Worm (Caenorhabditis elegans) whole organism, early embryonic: Measurements from ENCODE around the gene uda-1.

Experiments
- B0310.2 ChIP-seq: sonication (generic microtip); optimal IDR thresholded peaks from 2 replicates; lab custom pipeline; 2016; ENCODE audit warnings: mild to moderate bottlenecking, missing genetic modification characterization, missing compliant biosample characterization
- F13C5.2 ChIP-seq: sonication (generic microtip); optimal IDR thresholded peaks from 2 replicates; lab custom pipeline; 2017; ENCODE audit warnings: mild to moderate bottlenecking, missing genetic modification characterization, inconsistent platforms, missing compliant biosample characterization
- aly-1 ChIP-seq: sonication (generic microtip); optimal IDR thresholded peaks from 2 replicates; lab custom pipeline; 2016; ENCODE audit warnings: missing genetic modification characterization, missing compliant biosample characterization
- ama-1 ChIP-seq: fragments of 150-350 bp; optimal IDR thresholded peaks from 2 replicates; lab custom pipeline; 2014
- ceh-13 ChIP-seq: fragments of 200-800 bp; sonication (Bioruptor generic); optimal IDR thresholded peaks from 2 replicates; lab custom pipeline; 2018; ENCODE audit warnings: mild to moderate bottlenecking, missing genetic modification characterization, missing compliant biosample characterization
- ceh-36 ChIP-seq: sonication (generic microtip); optimal IDR thresholded peaks from 2 replicates; lab custom pipeline; 2016; ENCODE audit warnings: missing genetic modification characterization, inconsistent platforms, missing compliant biosample characterization
- ets-7 ChIP-seq: sonication (generic microtip); optimal IDR thresholded peaks from 2 replicates; lab custom pipeline; 2016; ENCODE audit warnings: missing genotype, missing genetic modification characterization, missing compliant biosample characterization
- flt-1 ChIP-seq: fragments of 200-800 bp; sonication (Bioruptor generic); IDR thresholded peaks from 2 replicates; pipeline ENCODE4 v1.3.6; 2022; ENCODE audit warnings: missing genetic modification characterization, missing compliant biosample characterization
- hmbx-1 ChIP-seq: sonication (generic microtip); optimal IDR thresholded peaks from 2 replicates; lab custom pipeline; 2016; ENCODE audit warnings: mild to moderate bottlenecking, missing genetic modification characterization, missing compliant biosample characterization
- hmg-4 ChIP-seq: fragments of 200-800 bp; sonication (Bioruptor generic); optimal IDR thresholded peaks from 2 replicates; lab custom pipeline; 2018; ENCODE audit warnings: mild to moderate bottlenecking, missing genetic modification characterization, missing compliant biosample characterization
- hnd-1 ChIP-seq: sonication (generic microtip); optimal IDR thresholded peaks from 2 replicates; lab custom pipeline; 2016; ENCODE audit warnings: missing genetic modification characterization, missing compliant biosample characterization
- pes-1 ChIP-seq: fragments of 200-800 bp; sonication (Bioruptor generic); IDR thresholded peaks from 2 replicates; pipeline ENCODE4 v1.3.6; 2022; ENCODE audit warnings: missing genetic modification reagents, missing genetic modification characterization, missing compliant biosample characterization
- scrt-1 ChIP-seq: fragments of 200-800 bp; sonication (Bioruptor generic); IDR thresholded peaks from 2 replicates; pipeline ENCODE4 v1.3.6; 2022; ENCODE audit warnings: missing genetic modification characterization, missing compliant biosample characterization
- sea-1 ChIP-seq: fragments of 200-800 bp; sonication (Bioruptor generic); conservative IDR thresholded peaks from 2 replicates; pipeline ENCODE4 v1.3.6; 2022; ENCODE audit warnings: missing genetic modification characterization, missing compliant biosample characterization
- tbx-11 ChIP-seq: fragments of 200-800 bp; sonication (Bioruptor generic); IDR thresholded peaks from 2 replicates; pipeline ENCODE4 v1.3.6; 2022; ENCODE audit warnings: missing genetic modification characterization, missing compliant biosample characterization
- tbx-37 ChIP-seq: fragments of 200-800 bp; sonication (Bioruptor generic); conservative IDR thresholded peaks from 2 replicates; pipeline ENCODE4 v1.3.6; 2022; ENCODE audit warnings: missing genetic modification reagents, missing genetic modification characterization, missing compliant biosample characterization
- tra-4 ChIP-seq: sonication (generic microtip); optimal IDR thresholded peaks from 2 replicates; lab custom pipeline; 2017; ENCODE audit warnings: missing genetic modification characterization, missing compliant biosample characterization

uda-1 gene

ce11 chrV:10031384-10032171 is 27.0 kb downstream of the uda-1 start:
- TF ChIP-seq hnd-1 (tag; lab: Kevin White, UChicago), result no peak
- peak; percentile 57; the same call in 1 of the 2 replicates for TF ChIP-seq tbx-37
- TF ChIP-seq sea-1 (GFP tag; lab: Robert Waterston, UW), result no peak
- TF ChIP-seq F13C5.2 (tag; lab: Kevin White, UChicago), result peak; percentile 12
- peak; percentile 26; the same call in 1 of the 2 replicates for TF ChIP-seq pes-1 (GFP tag; lab: Robert Waterston, UW)
- no peak for TF ChIP-seq ets-7 (tag; lab: Kevin White, UChicago)
- no peak for TF ChIP-seq hmbx-1

ce11 chrV:10035586-10035985 is 31.0 kb downstream of the uda-1 start:
- no peak for TF ChIP-seq ceh-36 (tag; lab: Kevin White, UChicago)
- no peak for TF ChIP-seq B0310.2 (tag; lab: Kevin White, UChicago)
- TF ChIP-seq ceh-13 (GFP tag; lab: Kevin White, UChicago), result no peak
- no peak for TF ChIP-seq sea-1 (GFP tag; lab: Robert Waterston, UW)
- TF ChIP-seq ama-1 (lab: Kevin White, UChicago), result no peak
- no peak for TF ChIP-seq tbx-37
- no peak for TF ChIP-seq ets-7 (tag; lab: Kevin White, UChicago)

DNA sequence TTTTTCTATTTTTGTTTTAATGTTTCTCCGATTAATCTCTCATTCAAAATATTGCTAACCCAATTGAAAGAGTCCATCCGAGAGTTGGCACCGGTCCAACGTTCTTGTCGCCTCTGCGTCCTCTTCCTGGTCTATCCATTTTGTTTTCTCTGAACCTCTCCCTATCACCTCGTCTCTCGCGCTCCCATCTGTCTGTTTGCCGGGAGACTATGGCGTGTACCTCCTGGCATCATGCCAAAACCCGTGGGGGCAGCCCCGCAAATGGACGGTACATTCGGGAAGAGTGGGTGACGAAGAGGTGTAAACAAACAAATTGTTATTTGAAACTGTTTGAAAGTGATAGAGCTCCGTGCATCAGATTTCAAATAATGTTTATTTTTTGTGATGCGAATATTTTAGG is 31.7 kb downstream of the uda-1 start, which contains the start of gene T06E8.2:
Gene T06E8.2, minus strand, starts transcription at position 139 of the 400 bp plus-strand sequence.
- TF ChIP-seq scrt-1 (GFP tag; lab: Robert Waterston, UW) (no peak), hmg-4 (GFP tag; lab: Kevin White, UChicago) (peak; percentile 51)

DNA sequence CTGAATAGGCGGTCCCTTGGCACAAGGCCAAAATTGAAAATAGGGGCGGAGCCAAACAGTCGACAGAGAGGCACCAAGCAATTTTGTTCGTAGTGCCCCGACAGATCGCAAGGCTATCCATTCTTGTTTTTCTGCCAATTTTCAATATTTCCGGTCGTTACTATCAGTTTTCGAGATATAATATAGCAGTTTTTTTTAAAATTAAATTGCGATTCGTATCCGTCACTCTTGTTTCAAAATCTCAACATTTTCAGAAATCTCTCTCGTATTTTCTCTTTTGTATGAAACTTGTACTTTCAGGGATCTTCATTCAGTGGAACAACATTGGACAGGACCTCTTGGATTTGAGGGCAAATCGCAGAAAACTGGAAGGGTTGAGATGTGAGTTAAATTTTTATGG is 32.5 kb downstream of the uda-1 start, which contains the start of gene F57A8.1:
Gene F57A8.1, plus strand, starts transcription at position 301 of the 400 bp plus-strand sequence.
- TF ChIP-seq tra-4 (tag; lab: Kevin White, UChicago), result no peak
- no peak for TF ChIP-seq pes-1 (GFP tag; lab: Robert Waterston, UW)

DNA sequence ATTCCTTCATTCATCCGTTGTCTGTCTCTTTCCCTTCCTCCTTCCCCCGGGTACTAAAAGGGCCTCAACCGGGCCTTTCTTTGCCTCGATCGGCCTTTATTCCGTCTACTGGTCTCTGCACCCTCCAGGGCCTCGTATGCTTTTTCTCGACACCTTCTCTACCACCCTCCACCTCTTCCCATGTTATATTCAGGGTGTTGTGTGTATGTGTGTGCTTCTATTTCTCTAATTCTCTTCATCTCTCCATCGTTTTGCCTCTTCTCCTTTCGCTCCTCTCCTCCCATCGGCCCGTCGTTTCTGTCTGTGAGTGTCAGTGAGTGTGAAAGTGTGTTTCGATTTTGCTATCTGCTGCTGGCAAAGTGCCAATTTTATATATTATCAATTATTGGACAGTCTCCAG is 35.3 kb downstream of the uda-1 start:
- TF ChIP-seq sea-1 (GFP tag; lab: Robert Waterston, UW) (peak; percentile 45; the same call in 1 of the 2 replicates), hmg-4 (GFP tag; lab: Kevin White, UChicago) (peak; percentile 47), scrt-1 (GFP tag; lab: Robert Waterston, UW) (no peak), flt-1 (GFP tag; lab: Robert Waterston, UW) (no peak), ets-7 (tag; lab: Kevin White, UChicago) (no peak), hnd-1 (tag; lab: Kevin White, UChicago) (no peak), tra-4 (tag; lab: Kevin White, UChicago) (no peak), tbx-11 (no peak), hmbx-1 (no peak), ceh-36 (tag; lab: Kevin White, UChicago) (no peak), B0310.2 (tag; lab: Kevin White, UChicago) (peak; percentile 2), F13C5.2 (tag; lab: Kevin White, UChicago) (peak; percentile 23), ceh-13 (GFP tag; lab: Kevin White, UChicago) (no peak), aly-1 (tag; lab: Kevin White, UChicago) (peak; percentile 21), tbx-37 (0 out of 2 replicates have a peak, but pooled peaks have one; percentile 9), pes-1 (GFP tag; lab: Robert Waterston, UW) (no peak), ama-1 (lab: Kevin White, UChicago) (no peak)

DNA sequence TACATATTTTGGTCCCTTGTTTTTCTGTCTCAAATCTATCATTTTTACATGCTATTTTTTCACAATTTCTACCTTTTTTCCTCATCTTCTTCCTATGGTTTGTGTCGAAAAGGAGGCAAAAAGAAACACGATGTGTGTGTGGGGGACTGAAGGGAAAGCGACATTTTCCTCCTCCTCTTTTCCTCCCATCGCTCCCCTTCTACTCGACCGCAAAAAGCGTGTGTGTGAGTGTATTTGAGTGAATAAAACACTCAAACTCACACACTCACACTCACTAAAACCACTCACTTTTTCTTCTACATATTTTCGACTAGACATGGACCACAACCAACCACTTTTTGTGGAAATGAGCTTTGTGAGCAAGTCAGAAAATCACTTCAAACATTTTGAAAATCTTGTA is 36.9 kb downstream of the uda-1 start:
- no peak for TF ChIP-seq tbx-37
- TF ChIP-seq hmg-4 (GFP tag; lab: Kevin White, UChicago), result no peak
- TF ChIP-seq sea-1 (GFP tag; lab: Robert Waterston, UW), result no peak
- TF ChIP-seq ets-7 (tag; lab: Kevin White, UChicago), result no peak
- TF ChIP-seq hmbx-1, result no peak
- no peak for TF ChIP-seq hnd-1 (tag; lab: Kevin White, UChicago)
- no peak for TF ChIP-seq aly-1 (tag; lab: Kevin White, UChicago)
- no peak for TF ChIP-seq B0310.2 (tag; lab: Kevin White, UChicago)
- no peak for TF ChIP-seq ama-1 (lab: Kevin White, UChicago)
- no peak for TF ChIP-seq pes-1 (GFP tag; lab: Robert Waterston, UW)
- no peak for TF ChIP-seq tra-4 (tag; lab: Kevin White, UChicago)
- no peak for TF ChIP-seq ceh-13 (GFP tag; lab: Kevin White, UChicago)
- no peak for TF ChIP-seq F13C5.2 (tag; lab: Kevin White, UChicago)
- TF ChIP-seq tbx-11, result no peak
- no peak for TF ChIP-seq scrt-1 (GFP tag; lab: Robert Waterston, UW)
- TF ChIP-seq ceh-36 (tag; lab: Kevin White, UChicago), result no peak
- TF ChIP-seq flt-1 (GFP tag; lab: Robert Waterston, UW), result no peak

DNA sequence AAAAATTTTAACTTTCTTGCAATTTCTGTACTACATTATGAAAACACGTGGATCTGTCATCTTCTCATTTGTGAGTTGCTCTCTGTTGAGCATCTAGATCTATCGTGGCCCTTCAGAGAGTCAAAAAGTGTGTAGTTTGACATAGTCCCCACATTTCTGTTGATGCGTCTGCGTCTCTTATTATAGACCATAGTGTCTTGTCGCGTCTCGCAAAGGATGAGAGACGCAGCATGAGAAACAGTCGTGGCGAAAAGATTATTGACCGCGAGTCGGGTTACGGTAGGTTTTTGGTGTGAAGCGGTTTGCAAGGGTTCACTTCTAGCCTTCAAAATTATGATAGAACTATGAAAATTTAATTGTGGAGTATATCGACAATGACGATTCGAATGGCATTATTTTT is 37.7 kb downstream of the uda-1 start:
- TF ChIP-seq ets-7 (tag; lab: Kevin White, UChicago) (no peak), sea-1 (GFP tag; lab: Robert Waterston, UW) (no peak), F13C5.2 (tag; lab: Kevin White, UChicago) (peak; percentile 47), ama-1 (lab: Kevin White, UChicago) (no peak), pes-1 (GFP tag; lab: Robert Waterston, UW) (no peak), flt-1 (GFP tag; lab: Robert Waterston, UW) (0 out of 2 replicates have a peak, but pooled peaks have one; percentile 9), tbx-11 (no peak), ceh-36 (tag; lab: Kevin White, UChicago) (no peak), B0310.2 (tag; lab: Kevin White, UChicago) (no peak), aly-1 (tag; lab: Kevin White, UChicago) (no peak), hmg-4 (GFP tag; lab: Kevin White, UChicago) (no peak), hnd-1 (tag; lab: Kevin White, UChicago) (no peak)
